Worm (Caenorhabditis elegans) whole organism, L3 larva: ENCODE results near the gene Y53F4B.12.

Experiments
- ama-1 ChIP-seq: fragments of 150-350 bp; optimal IDR thresholded peaks from 2 replicates; lab custom pipeline; 2018
- ceh-9 ChIP-seq: sonication (generic microtip); optimal IDR thresholded peaks from 2 replicates; lab custom pipeline; 2018; ENCODE audit warnings: missing biosample characterization, missing genetic modification characterization
- fkh-10 ChIP-seq: sonication (generic microtip); optimal IDR thresholded peaks from 2 replicates; lab custom pipeline; 2017; ENCODE audit warnings: missing biosample characterization, missing genetic modification reagents, missing genetic modification characterization
- hmg-11 ChIP-seq: sonication (generic microtip); optimal IDR thresholded peaks from 2 replicates; lab custom pipeline; 2016; ENCODE audit warnings: missing genetic modification characterization, missing compliant biosample characterization
- lin-15B ChIP-seq: fragments of 150-350 bp; optimal IDR thresholded peaks from 2 replicates; lab custom pipeline; 2014; ENCODE audit warnings: missing biosample characterization, missing genetic modification characterization
- nhr-11 ChIP-seq: fragments of 150-350 bp; optimal IDR thresholded peaks from 2 replicates; lab custom pipeline; 2014; ENCODE audit warnings: missing biosample characterization, missing genetic modification characterization
- nhr-76 ChIP-seq: fragments of 150-350 bp; sonication (generic microtip); optimal IDR thresholded peaks from 5 replicates; lab custom pipeline; 2014; ENCODE audit warnings: missing biosample characterization, missing genetic modification characterization
- pha-4 ChIP-seq: fragments of 150-350 bp; optimal IDR thresholded peaks from 2 replicates; lab custom pipeline; 2014; ENCODE audit warnings: missing biosample characterization, missing genetic modification reagents, missing genetic modification characterization
- pqm-1 ChIP-seq: fragments of 150-350 bp; optimal IDR thresholded peaks from 2 replicates; lab custom pipeline; 2017; ENCODE audit warnings: missing biosample characterization, missing genetic modification characterization, inconsistent platforms
- skn-1 ChIP-seq: fragments of 150-350 bp; optimal IDR thresholded peaks from 2 replicates; lab custom pipeline; 2014; ENCODE audit warnings: missing biosample characterization, missing genetic modification characterization
- snpc-4 ChIP-seq: fragments of 150-350 bp; optimal IDR thresholded peaks from 2 replicates; lab custom pipeline; 2014; ENCODE audit warnings: missing biosample characterization, missing genetic modification characterization

- TF ChIP-seq pqm-1 (tag; lab: Kevin White, UChicago) = no peak
- no peak for TF ChIP-seq fkh-10 (GFP tag; lab: Kevin White, UChicago)
- TF ChIP-seq lin-15B (tag; lab: Kevin White, UChicago) = no peak
- TF ChIP-seq snpc-4 (tag; lab: Kevin White, UChicago) = no peak
- no peak for TF ChIP-seq nhr-76
- no peak for TF ChIP-seq hmg-11
- TF ChIP-seq ceh-9 = no peak
- TF ChIP-seq pha-4 (tag; lab: Kevin White, UChicago) = no peak
- TF ChIP-seq nhr-11 (tag; lab: Kevin White, UChicago) = no peak
- no peak for TF ChIP-seq skn-1
- TF ChIP-seq ama-1 (lab: Kevin White, UChicago) = no peak
These were observed at the start of gene Y53F4B.12 for ce11 chrII:15018923-15019322.
